Worm (Caenorhabditis elegans) whole organism, L1 larva: ENCODE data around the gene C39B10.1.

Experiments
- C04F5.9 ChIP-seq: sonication (generic microtip); optimal IDR thresholded peaks from 2 replicates; lab custom pipeline; 2016; ENCODE audit warnings: missing genetic modification characterization, missing compliant biosample characterization
- C34B4.2 ChIP-seq: sonication (generic microtip); optimal IDR thresholded peaks from 2 replicates; lab custom pipeline; 2017; ENCODE audit warnings: mild to moderate bottlenecking, missing genetic modification characterization, missing compliant biosample characterization
- blmp-1 ChIP-seq: fragments of 150-350 bp; optimal IDR thresholded peaks from 2 replicates; lab custom pipeline; 2014; ENCODE audit warnings: missing biosample characterization, missing genetic modification characterization
- ceh-63 ChIP-seq: fragments of 200-800 bp; sonication (Bioruptor generic); optimal IDR thresholded peaks from 2 replicates; lab custom pipeline; 2018; ENCODE audit warnings: mild to moderate bottlenecking, missing genetic modification characterization, missing compliant biosample characterization
- ceh-82 ChIP-seq, 3 experiments: fragments of 150-350 bp in 1 of 3; sonication (generic microtip) in 2 of 3; optimal IDR thresholded peaks; 2 replicates each; lab custom pipeline; 2014 to 2017; ENCODE audit warnings: missing biosample characterization in 3 of 3, missing genetic modification characterization in 3 of 3
- ceh-90 ChIP-seq: sonication (generic microtip); optimal IDR thresholded peaks from 2 replicates; lab custom pipeline; 2016; ENCODE audit warnings: missing genetic modification characterization, missing compliant biosample characterization
- efl-1 ChIP-seq, 4 experiments: fragments of 150-350 bp; optimal IDR thresholded peaks in 3 of 4; peaks in 1 of 4; 1 replicate in 1 of 4; 2 replicates in 3 of 4; lab custom pipeline; 2014; ENCODE audit warnings: missing biosample characterization in 2 of 4, missing genetic modification characterization in 2 of 4, missing genetic modification reagents in 2 of 4
- egl-13 ChIP-seq: sonication (generic microtip); optimal IDR thresholded peaks from 2 replicates; lab custom pipeline; 2016; ENCODE audit warnings: missing genotype, missing genetic modification reagents, missing genetic modification characterization, missing compliant biosample characterization
- elt-2 ChIP-seq: sonication (generic microtip); optimal IDR thresholded peaks from 2 replicates; lab custom pipeline; 2016; ENCODE audit warnings: missing genetic modification characterization, mild to moderate bottlenecking, inconsistent platforms, missing compliant biosample characterization, missing genetic modification reagents
- elt-3 ChIP-seq, 6 experiments: fragments of 150-350 bp in 1 of 6; sonication (generic microtip); optimal IDR thresholded peaks; 2 replicates each; lab custom pipeline; 2017 to 2018; ENCODE audit warnings: missing biosample characterization in 6 of 6, missing genetic modification characterization in 6 of 6, inconsistent platforms in 1 of 6
- fkh-10 ChIP-seq: sonication (generic microtip); optimal IDR thresholded peaks from 2 replicates; lab custom pipeline; 2017; ENCODE audit warnings: missing biosample characterization, missing genetic modification reagents, missing genetic modification characterization
- fkh-4 ChIP-seq: sonication (generic microtip); optimal IDR thresholded peaks from 2 replicates; lab custom pipeline; 2016; ENCODE audit warnings: missing compliant biosample characterization, missing genetic modification characterization, borderline replicate concordance
- hlh-17 ChIP-seq: fragments of 200-800 bp; sonication (Bioruptor generic); optimal IDR thresholded peaks from 2 replicates; lab custom pipeline; 2018; ENCODE audit warnings: missing genetic modification characterization, mild to moderate bottlenecking, missing compliant biosample characterization, moderate library complexity, borderline replicate concordance
- lin-14 ChIP-seq: fragments of 200-800 bp; sonication (Bioruptor generic); optimal IDR thresholded peaks from 2 replicates; lab custom pipeline; 2018; ENCODE audit warnings: mild to moderate bottlenecking, missing genetic modification characterization, moderate library complexity, missing compliant biosample characterization
- lir-3 ChIP-seq: sonication (generic microtip); optimal IDR thresholded peaks from 2 replicates; lab custom pipeline; 2016; ENCODE audit warnings: mild to moderate bottlenecking, missing genetic modification characterization, moderate library complexity, missing compliant biosample characterization; ENCODE audit not compliant: poor library complexity
- mep-1 ChIP-seq: fragments of 150-350 bp; optimal IDR thresholded peaks from 2 replicates; lab custom pipeline; 2014; ENCODE audit warnings: missing biosample characterization, missing genetic modification characterization
- nhr-20 ChIP-seq: sonication (generic microtip); optimal IDR thresholded peaks from 2 replicates; lab custom pipeline; 2016; ENCODE audit warnings: mild to moderate bottlenecking, missing genetic modification characterization, missing compliant biosample characterization
- nhr-28 ChIP-seq: fragments of 150-350 bp; optimal IDR thresholded peaks from 2 replicates; lab custom pipeline; 2014; ENCODE audit warnings: missing biosample characterization, missing genetic modification characterization
- nhr-76 ChIP-seq: sonication (generic microtip); optimal IDR thresholded peaks from 2 replicates; lab custom pipeline; 2017; ENCODE audit warnings: missing biosample characterization, missing genetic modification characterization
- nhr-77 ChIP-seq: fragments of 150-350 bp; optimal IDR thresholded peaks from 2 replicates; lab custom pipeline; 2014; ENCODE audit warnings: missing biosample characterization, missing genetic modification characterization
- nhr-85 ChIP-seq: sonication (generic microtip); peaks from one replicate; lab custom pipeline; 2016; ENCODE audit warnings: missing genetic modification characterization, inconsistent platforms, missing compliant biosample characterization
- nhr-90 ChIP-seq: sonication (generic microtip); optimal IDR thresholded peaks from 2 replicates; lab custom pipeline; 2016; ENCODE audit warnings: mild to moderate bottlenecking, missing genetic modification characterization, missing compliant biosample characterization; ENCODE audit not compliant: poor library complexity
- pax-3 ChIP-seq: fragments of 200-800 bp; sonication (Bioruptor generic); optimal IDR thresholded peaks from 2 replicates; lab custom pipeline; 2018; ENCODE audit warnings: mild to moderate bottlenecking, missing genetic modification characterization, moderate library complexity, missing compliant biosample characterization
- pqm-1 ChIP-seq: sonication (generic microtip); optimal IDR thresholded peaks from 3 replicates; lab custom pipeline; 2017; ENCODE audit warnings: missing biosample characterization, missing genetic modification characterization
- snu-23 ChIP-seq: sonication (generic microtip); optimal IDR thresholded peaks from 2 replicates; lab custom pipeline; 2016; ENCODE audit warnings: missing genetic modification characterization, missing compliant biosample characterization
- sptf-1 ChIP-seq: fragments of 150-350 bp; optimal IDR thresholded peaks from 2 replicates; lab custom pipeline; 2014; ENCODE audit warnings: missing biosample characterization, missing genetic modification characterization
- swsn-7 ChIP-seq: sonication (generic microtip); optimal IDR thresholded peaks from 2 replicates; lab custom pipeline; 2016; ENCODE audit warnings: missing genetic modification characterization, missing compliant biosample characterization
- unc-130 ChIP-seq: fragments of 150-350 bp; optimal IDR thresholded peaks from 2 replicates; lab custom pipeline; 2017; ENCODE audit warnings: missing biosample characterization, missing genetic modification characterization, inconsistent platforms
- unc-62 ChIP-seq: fragments of 150-350 bp; optimal IDR thresholded peaks from 2 replicates; lab custom pipeline; 2014; ENCODE audit warnings: missing biosample characterization, missing genetic modification reagents, missing genetic modification characterization
- unc-86 ChIP-seq: sonication (generic microtip); optimal IDR thresholded peaks from 2 replicates; lab custom pipeline; 2016; ENCODE audit warnings: missing genetic modification characterization, missing compliant biosample characterization
- ztf-11 ChIP-seq, 2 experiments: sonication (generic microtip); optimal IDR thresholded peaks; 2 replicates each; lab custom pipeline; 2016 to 2017; ENCODE audit warnings: missing genetic modification characterization in 2 of 2, missing biosample characterization in 1 of 2, missing compliant biosample characterization in 1 of 2

Gene C39B10.1

ce11 chrX:10435492-10435939 is 27.9 kb downstream of the C39B10.1 start (continued):
- no peak for TF ChIP-seq C04F5.9 (tag; lab: Kevin White, UChicago)
- no peak for TF ChIP-seq fkh-4 (tag; lab: Kevin White, UChicago)
- TF ChIP-seq hlh-17 (GFP tag; lab: Kevin White, UChicago) = no peak
- peak; percentile 72 for TF ChIP-seq swsn-7 (tag; lab: Kevin White, UChicago)
- peak; percentile 89 for TF ChIP-seq lir-3 (tag; lab: Kevin White, UChicago)
- TF ChIP-seq C34B4.2 = no peak
- TF ChIP-seq, all 84 proteins: peak for 36

ce11 chrX:10433863-10434262 is 29.6 kb downstream of the C39B10.1 start:
- TF ChIP-seq pax-3 = no peak
- no peak for TF ChIP-seq nhr-77 (tag; lab: Kevin White, UChicago)
- no peak for TF ChIP-seq nhr-20
- no peak for TF ChIP-seq sptf-1 (tag; lab: Kevin White, UChicago)
- TF ChIP-seq fkh-4 (tag; lab: Kevin White, UChicago) = no peak
- TF ChIP-seq ceh-90 = no peak
- TF ChIP-seq blmp-1 = peak; percentile 35
- peak; percentile 30 for TF ChIP-seq unc-86 (tag; lab: Kevin White, UChicago)
- no peak for TF ChIP-seq nhr-76 (tag; lab: Kevin White, UChicago)
- TF ChIP-seq C04F5.9 (tag; lab: Kevin White, UChicago) = no peak
- peak; percentile 9 for TF ChIP-seq fkh-10 (GFP tag; lab: Kevin White, UChicago)
- TF ChIP-seq ztf-11 (tag; optimal IDR thresholded peaks at IDR 0.05; lab: Kevin White, UChicago) = no peak
- TF ChIP-seq lin-14 (GFP tag; lab: Kevin White, UChicago) = peak; percentile 57
- no peak for TF ChIP-seq pqm-1
- TF ChIP-seq nhr-85 (tag; lab: Kevin White, UChicago) = peak; percentile 52
- TF ChIP-seq, all 84 proteins: peak for 5

- TF ChIP-seq efl-1 (optimal IDR thresholded peaks at IDR 0.05; lab: Kevin White, UChicago) (no peak), efl-1 (GFP tag; optimal IDR thresholded peaks at IDR 0.05 in 1 of 2; lab: Kevin White, UChicago) (peak in 1 of 2 experiments; percentile 43), blmp-1 (peak; percentile 91), sptf-1 (tag; lab: Kevin White, UChicago) (no peak)
Observed at ce11 chrX:10432786-10433185, 30.7 kb downstream of the C39B10.1 start.

ce11 chrX:10430866-10431265 is 32.6 kb downstream of the C39B10.1 start:
- TF ChIP-seq unc-130 (tag; lab: Kevin White, UChicago) (peak; percentile 11), nhr-20 (peak; percentile 18), blmp-1 (peak; percentile 85), elt-2 (peak; percentile 82), ceh-63 (GFP tag; lab: Kevin White, UChicago) (no peak), nhr-90 (tag; lab: Kevin White, UChicago) (peak; percentile 10), unc-62 (GFP tag; lab: Kevin White, UChicago) (no peak), lin-14 (GFP tag; lab: Kevin White, UChicago) (peak; percentile 60), elt-3 (tag; optimal IDR thresholded peaks at IDR 0.05; lab: Kevin White, UChicago) (peak in 4 of 6 experiments; percentile 32 to 90 (median 71))

- TF ChIP-seq snu-23 = peak; percentile 24
- peak; percentile 45 for TF ChIP-seq mep-1
- no peak for TF ChIP-seq ceh-90
- peak; percentile 35 for TF ChIP-seq nhr-85 (tag; lab: Kevin White, UChicago)
- TF ChIP-seq lin-14 (GFP tag; lab: Kevin White, UChicago) = peak; percentile 66
- no peak for TF ChIP-seq egl-13 (tag; lab: Kevin White, UChicago)
- TF ChIP-seq elt-3 (tag; optimal IDR thresholded peaks at IDR 0.05; lab: Kevin White, UChicago) = peak in 1 of 6 experiments; percentile 35
- no peak for TF ChIP-seq ceh-82 (tag; optimal IDR thresholded peaks at IDR 0.05; lab: Kevin White, UChicago)
- no peak for TF ChIP-seq nhr-28 (tag; lab: Kevin White, UChicago)
- TF ChIP-seq blmp-1 = peak; percentile 93
Observed at ce11 chrX:10429203-10429602, 34.2 kb downstream of the C39B10.1 start.
